Worm (Caenorhabditis elegans) whole organism, mixed stage, embryonic: ENCODE measurements around the gene M04C3.2.
A peak's percentile ranks its signal among the peaks of the same experiment; 100 is the strongest.

Experiments used
- M03D4.4 ChIP-seq: sonication (generic microtip); optimal IDR thresholded peaks from 2 replicates; lab custom pipeline; 2017; ENCODE audit warnings: mild to moderate bottlenecking, missing genetic modification characterization, missing compliant biosample characterization
- bed-3 ChIP-seq: fragments of 200-800 bp; sonication (Bioruptor generic); optimal IDR thresholded peaks from 3 replicates; lab custom pipeline; 2018; ENCODE audit warnings: mild to moderate bottlenecking, missing genetic modification characterization, moderate library complexity, missing compliant biosample characterization
- blmp-1 ChIP-seq: fragments of 150-350 bp; optimal IDR thresholded peaks from 2 replicates; lab custom pipeline; 2014; ENCODE audit warnings: missing biosample characterization, missing genetic modification characterization
- ceh-39 ChIP-seq: fragments of 150-350 bp; optimal IDR thresholded peaks from 2 replicates; lab custom pipeline; 2014; ENCODE audit warnings: missing biosample characterization, missing genetic modification characterization
- ceh-43 ChIP-seq: fragments of 200-800 bp; sonication (Bioruptor generic); optimal IDR thresholded peaks from 2 replicates; lab custom pipeline; 2018; ENCODE audit warnings: mild to moderate bottlenecking, missing genetic modification characterization, moderate library complexity, missing compliant biosample characterization
- ceh-83 ChIP-seq: fragments of 200-800 bp; sonication (Bioruptor generic); optimal IDR thresholded peaks from 2 replicates; lab custom pipeline; 2018; ENCODE audit warnings: mild to moderate bottlenecking, missing genetic modification characterization, missing compliant biosample characterization
- ces-1 ChIP-seq: fragments of 150-350 bp; optimal IDR thresholded peaks from 2 replicates; lab custom pipeline; 2014; ENCODE audit warnings: missing biosample characterization, missing genetic modification reagents, missing genetic modification characterization
- drap-1 ChIP-seq: fragments of 200-800 bp; sonication (Bioruptor generic); optimal IDR thresholded peaks from 3 replicates; lab custom pipeline; 2018; ENCODE audit warnings: mild to moderate bottlenecking, missing genetic modification characterization, missing compliant biosample characterization
- elt-1 ChIP-seq: sonication (generic microtip); optimal IDR thresholded peaks from 2 replicates; lab custom pipeline; 2017; ENCODE audit warnings: missing genetic modification characterization, mild to moderate bottlenecking, missing compliant biosample characterization, antibody characterized with exemption, moderate library complexity, borderline replicate concordance; ENCODE audit not compliant: insufficient read depth
- flh-1 ChIP-seq: fragments of 200-800 bp; sonication (Bioruptor generic); optimal IDR thresholded peaks from 2 replicates; lab custom pipeline; 2018; ENCODE audit warnings: mild to moderate bottlenecking, missing genetic modification characterization, moderate library complexity, missing compliant biosample characterization
- ham-2 ChIP-seq: fragments of 200-800 bp; sonication (Bioruptor generic); optimal IDR thresholded peaks from 2 replicates; lab custom pipeline; 2018; ENCODE audit warnings: mild to moderate bottlenecking, missing genetic modification characterization, missing compliant biosample characterization
- hlh-1 ChIP-seq: fragments of 150-350 bp; optimal IDR thresholded peaks from 2 replicates; lab custom pipeline; 2014; ENCODE audit warnings: missing biosample characterization, missing genetic modification reagents, missing genetic modification characterization
- lin-13 ChIP-seq: fragments of 150-350 bp; optimal IDR thresholded peaks from 2 replicates; lab custom pipeline; 2014; ENCODE audit warnings: missing biosample characterization, missing genetic modification characterization
- lin-32 ChIP-seq: fragments of 200-800 bp; sonication (Bioruptor generic); optimal IDR thresholded peaks from 2 replicates; lab custom pipeline; 2018; ENCODE audit warnings: mild to moderate bottlenecking, missing genetic modification characterization, missing compliant biosample characterization
- lsy-2 ChIP-seq: fragments of 150-350 bp; optimal IDR thresholded peaks from 2 replicates; lab custom pipeline; 2014; ENCODE audit warnings: missing biosample characterization, missing genetic modification characterization
- mep-1 ChIP-seq: fragments of 150-350 bp; optimal IDR thresholded peaks from 2 replicates; lab custom pipeline; 2017; ENCODE audit warnings: missing biosample characterization, missing genetic modification reagents, missing genetic modification characterization, inconsistent platforms
- nhr-12 ChIP-seq: fragments of 150-350 bp; optimal IDR thresholded peaks from 2 replicates; lab custom pipeline; 2014; ENCODE audit warnings: missing biosample characterization, missing genetic modification characterization
- nhr-2 ChIP-seq: fragments of 150-350 bp; optimal IDR thresholded peaks from 2 replicates; lab custom pipeline; 2014; ENCODE audit warnings: missing biosample characterization, missing genetic modification characterization
- nhr-237 ChIP-seq: fragments of 150-350 bp; optimal IDR thresholded peaks from 2 replicates; lab custom pipeline; 2014; ENCODE audit warnings: missing biosample characterization, missing genetic modification characterization
- nhr-76 ChIP-seq: sonication (generic microtip); optimal IDR thresholded peaks from 2 replicates; lab custom pipeline; 2017; ENCODE audit warnings: missing biosample characterization, missing genetic modification characterization
- pha-4 ChIP-seq: fragments of 150-350 bp; optimal IDR thresholded peaks from 2 replicates; lab custom pipeline; 2018; ENCODE audit warnings: missing biosample characterization, missing genetic modification reagents, missing genetic modification characterization
- sem-2 ChIP-seq: fragments of 200-800 bp; sonication (Bioruptor generic); optimal IDR thresholded peaks from 2 replicates; lab custom pipeline; 2018; ENCODE audit warnings: mild to moderate bottlenecking, missing genetic modification characterization, missing compliant biosample characterization
- snpc-4 ChIP-seq: fragments of 150-350 bp; optimal IDR thresholded peaks from 2 replicates; lab custom pipeline; 2014; ENCODE audit warnings: missing biosample characterization, missing genetic modification characterization
- sptf-1 ChIP-seq: sonication (generic microtip); optimal IDR thresholded peaks from 2 replicates; lab custom pipeline; 2017; ENCODE audit warnings: mild to moderate bottlenecking, missing genetic modification characterization, moderate library complexity, missing compliant biosample characterization
- tbx-8 ChIP-seq: fragments of 200-800 bp; sonication (Bioruptor generic); optimal IDR thresholded peaks from 2 replicates; lab custom pipeline; 2018; ENCODE audit warnings: mild to moderate bottlenecking, missing genetic modification characterization, moderate library complexity, missing compliant biosample characterization
- unc-120 ChIP-seq: sonication (generic microtip); optimal IDR thresholded peaks from 2 replicates; lab custom pipeline; 2017; ENCODE audit warnings: missing genetic modification characterization, missing compliant biosample characterization; ENCODE audit not compliant: poor library complexity, severe bottlenecking
- unc-39 ChIP-seq: fragments of 150-350 bp; optimal IDR thresholded peaks from 2 replicates; lab custom pipeline; 2014; ENCODE audit warnings: missing biosample characterization, missing genetic modification characterization
- zip-8 ChIP-seq: fragments of 150-350 bp; optimal IDR thresholded peaks from 2 replicates; lab custom pipeline; 2014; ENCODE audit warnings: missing biosample characterization, missing genetic modification characterization
- ztf-11 ChIP-seq: fragments of 150-350 bp; optimal IDR thresholded peaks from 2 replicates; lab custom pipeline; 2014; ENCODE audit warnings: missing biosample characterization, missing genetic modification characterization

Gene M04C3.2

DNA sequence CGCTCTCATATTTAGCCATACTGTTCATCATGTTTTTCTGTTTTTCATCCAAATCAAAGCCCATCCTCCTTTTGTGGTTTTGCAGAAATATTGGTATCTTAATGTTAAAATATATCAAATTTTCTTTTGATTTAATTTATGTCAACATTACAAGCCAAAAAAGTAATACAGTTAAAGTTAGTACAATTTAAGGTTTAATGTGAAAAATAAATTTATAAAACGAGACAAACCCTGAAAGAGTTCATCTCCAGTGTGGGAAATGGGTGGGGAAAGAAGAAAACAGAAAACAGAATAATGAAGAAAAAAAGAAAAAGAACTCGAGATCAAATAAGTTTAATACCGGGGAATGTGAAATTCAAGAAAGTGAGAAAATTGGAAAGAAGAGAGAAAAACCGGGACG is at the start of gene M04C3.2:
M04C3.2 (minus strand) TSS at position 101 of the 400 bp plus-strand sequence.
- TF ChIP-seq unc-120 (no peak), flh-1 (GFP tag; lab: Kevin White, UChicago) (no peak)

DNA sequence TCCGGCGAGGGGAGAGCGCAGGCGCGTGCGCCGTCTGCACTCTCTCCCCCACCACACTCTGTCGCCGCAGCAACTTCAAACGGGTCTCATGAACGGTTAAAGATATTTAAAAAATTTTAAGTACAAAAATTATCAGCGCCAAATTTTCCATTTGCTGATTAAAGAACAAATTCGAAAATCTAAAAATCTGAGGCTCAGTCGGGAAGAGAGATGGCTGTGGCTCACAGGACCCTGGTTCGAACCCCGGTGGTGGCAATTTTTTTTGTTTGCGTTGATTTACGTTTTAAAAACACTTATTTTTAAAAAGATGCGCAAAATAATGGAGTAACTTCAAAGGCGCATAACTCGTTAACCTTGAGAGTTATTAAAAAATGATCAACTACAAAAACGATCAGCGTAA is 48.4 kb upstream of the M04C3.2 start:
- TF ChIP-seq ces-1: no peak
- no peak for TF ChIP-seq unc-39
- no peak for TF ChIP-seq nhr-237 (tag; lab: Kevin White, UChicago)
- no peak for TF ChIP-seq M03D4.4 (tag; lab: Kevin White, UChicago)

DNA sequence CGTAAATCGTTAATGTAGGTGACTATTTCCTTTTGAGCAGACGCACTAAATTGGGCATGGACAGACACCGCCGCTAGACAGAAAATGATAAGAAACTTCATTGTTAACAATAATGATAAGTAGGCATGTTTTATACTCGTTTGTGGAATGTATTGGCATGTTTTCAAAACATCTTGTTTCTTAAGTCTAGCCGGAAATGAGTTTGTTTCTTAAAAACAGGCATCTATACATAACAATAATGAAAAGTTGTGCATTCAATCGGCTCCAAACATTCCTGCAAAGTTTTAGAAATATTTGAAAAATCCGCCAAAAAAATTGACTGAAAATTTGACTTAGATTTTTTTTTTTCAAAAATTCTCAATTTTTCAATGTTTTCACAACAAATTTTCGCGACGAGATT is 46.9 kb upstream of the M04C3.2 start, which contains the start of gene scl-21:
scl-21 (minus strand) TSS at position 101 of the 400 bp plus-strand sequence.
- TF ChIP-seq hlh-1 (tag; lab: Kevin White, UChicago) (no peak), sptf-1 (tag; lab: Kevin White, UChicago) (no peak), lin-13 (tag; lab: Kevin White, UChicago) (no peak), nhr-2 (no peak), ham-2 (GFP tag; lab: Kevin White, UChicago) (no peak), unc-120 (no peak), unc-39 (no peak), sem-2 (GFP tag; lab: Kevin White, UChicago) (no peak), lin-32 (GFP tag; lab: Kevin White, UChicago) (no peak), nhr-237 (tag; lab: Kevin White, UChicago) (no peak)

DNA sequence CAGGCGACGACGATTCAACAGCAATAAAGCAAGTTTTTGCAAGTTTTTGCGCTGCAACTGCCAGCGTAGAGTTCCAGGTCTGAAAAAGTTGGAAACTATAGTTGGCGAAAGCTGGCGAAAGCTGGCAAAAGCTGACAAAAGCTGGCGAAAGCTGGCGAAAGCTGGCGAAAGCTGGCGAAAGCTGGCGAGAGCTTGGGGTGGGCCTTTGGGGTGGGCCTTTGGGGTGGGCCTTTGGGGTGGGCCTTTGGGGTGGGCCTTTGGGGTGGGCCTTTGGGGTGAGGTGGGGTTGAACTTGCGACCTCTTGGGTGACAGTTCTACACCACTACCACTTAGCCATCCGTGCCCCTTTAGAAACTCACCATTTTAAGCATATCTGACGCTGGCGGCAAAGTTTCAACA is 46.4 kb upstream of the M04C3.2 start:
- TF ChIP-seq nhr-12 (no peak), bed-3 (no peak), ceh-43 (no peak), zip-8 (tag; lab: Kevin White, UChicago) (no peak), hlh-1 (tag; lab: Kevin White, UChicago) (no peak), tbx-8 (GFP tag; lab: Kevin White, UChicago) (no peak), ceh-39 (tag; lab: Kevin White, UChicago) (no peak), drap-1 (GFP tag; lab: Kevin White, UChicago) (peak; percentile 8), snpc-4 (tag; lab: Kevin White, UChicago) (no peak)

DNA sequence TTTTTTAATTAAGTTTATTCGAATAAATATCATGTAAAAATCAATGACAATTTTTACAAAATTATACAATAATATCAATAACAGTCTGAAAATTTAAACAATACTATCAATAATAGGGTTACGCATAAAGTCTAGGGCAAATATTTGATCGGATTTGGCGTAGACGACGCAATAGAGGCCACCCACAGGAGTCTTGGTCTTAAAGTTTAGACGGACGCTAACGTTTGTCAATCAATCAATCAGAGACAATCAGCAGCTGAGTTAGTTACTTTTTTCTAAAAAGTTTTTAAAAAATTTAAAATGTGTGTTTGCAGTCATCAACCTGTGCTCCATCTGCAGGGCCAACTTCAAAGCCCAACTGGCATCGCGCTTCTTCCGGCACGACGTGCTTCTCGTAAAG is 42.6 kb upstream of the M04C3.2 start, which contains the start of gene Y43F8B.29:
Y43F8B.29 (plus strand) TSS at position 301 of the 400 bp plus-strand sequence.
- no peak for TF ChIP-seq drap-1 (GFP tag; lab: Kevin White, UChicago)
- TF ChIP-seq ceh-39 (tag; lab: Kevin White, UChicago): no peak
- TF ChIP-seq blmp-1 (tag; lab: Kevin White, UChicago): no peak
- TF ChIP-seq lsy-2 (tag; lab: Kevin White, UChicago): no peak
- TF ChIP-seq elt-1 (tag; lab: Kevin White, UChicago): no peak
- no peak for TF ChIP-seq ces-1
- TF ChIP-seq pha-4 (tag; lab: Kevin White, UChicago): no peak
- no peak for TF ChIP-seq nhr-76 (tag; lab: Kevin White, UChicago)

DNA sequence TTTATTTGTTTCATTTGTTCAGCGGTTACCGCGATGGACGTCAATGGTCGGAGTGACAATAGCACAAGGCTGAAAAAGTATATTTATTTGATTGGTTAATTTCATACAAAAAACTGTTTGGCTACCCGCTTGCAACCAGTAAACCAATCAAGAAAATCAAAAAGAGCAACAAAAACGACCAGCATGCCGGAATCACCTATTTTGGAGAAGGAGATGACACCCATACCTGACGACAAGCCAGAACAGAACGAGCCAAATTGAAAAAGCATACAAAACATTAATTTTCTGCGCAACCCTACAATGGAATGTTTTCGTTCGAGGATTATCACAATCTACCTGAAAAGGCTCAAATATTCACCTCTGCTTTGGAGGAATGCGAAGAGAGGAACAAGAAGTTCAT is 41.8 kb upstream of the M04C3.2 start, which contains the start of gene Y43F8B.7:
Y43F8B.7 (plus strand) TSS at position 301 of the 400 bp plus-strand sequence.
- TF ChIP-seq lin-32 (GFP tag; lab: Kevin White, UChicago): no peak
- no peak for TF ChIP-seq snpc-4 (tag; lab: Kevin White, UChicago)
- TF ChIP-seq ztf-11 (tag; lab: Kevin White, UChicago): no peak
- TF ChIP-seq blmp-1 (tag; lab: Kevin White, UChicago): no peak
- TF ChIP-seq ceh-83: no peak
- TF ChIP-seq ceh-39 (tag; lab: Kevin White, UChicago): no peak

DNA sequence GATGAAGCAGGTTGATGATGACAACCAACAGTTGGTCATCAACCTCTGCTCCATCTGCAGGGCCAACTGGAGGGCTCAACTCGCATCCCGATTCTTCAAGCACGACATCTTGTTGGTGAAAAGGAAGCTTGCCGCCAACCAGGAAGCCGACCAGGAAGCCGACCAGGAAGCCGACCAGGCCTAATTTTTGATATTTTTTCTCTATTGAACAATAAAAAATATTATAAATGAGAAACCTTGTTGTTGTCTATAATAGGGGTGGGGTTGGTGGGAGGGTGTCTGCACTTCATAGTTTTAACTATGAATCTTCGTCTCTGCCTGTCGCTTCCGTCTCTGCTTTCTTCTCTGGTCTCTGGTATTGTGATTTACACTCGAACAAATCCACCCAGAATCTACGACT is 37.0 kb upstream of the M04C3.2 start, which contains the start of gene Y43F8B.18:
Y43F8B.18 (plus strand) TSS at position 301 of the 400 bp plus-strand sequence.
- no peak for TF ChIP-seq mep-1 (tag; lab: Kevin White, UChicago)
- TF ChIP-seq zip-8 (tag; lab: Kevin White, UChicago): no peak
